Worm (Caenorhabditis elegans): Measurements from ENCODE around the gene math-5.

math-5 gene

DNA sequence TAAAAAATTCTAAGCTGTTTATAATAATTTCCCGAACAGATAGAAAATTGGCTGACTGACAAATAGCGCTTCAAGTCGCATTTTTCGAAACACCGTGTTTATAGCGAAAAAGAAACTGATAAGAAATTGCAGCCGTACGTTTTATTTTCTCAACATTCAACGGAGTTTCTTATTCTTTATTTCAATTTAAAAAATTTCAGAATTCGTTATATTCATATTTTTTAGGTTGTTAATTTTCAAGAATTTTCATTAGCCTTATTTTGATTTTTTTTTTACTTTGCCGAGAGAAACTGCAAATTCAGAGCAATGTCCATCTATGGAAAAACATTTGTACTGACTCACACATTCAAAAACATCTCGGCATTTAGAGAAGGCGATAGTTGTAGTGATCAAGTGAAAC lies 15.3 kb upstream of the math-5 start, which contains the start of gene C46F9.6:
TSS of gene C46F9.6 (plus strand) at position 301 of the 400 bp plus-strand sequence.
- TF ChIP-seq unc-62 (GFP tag; optimal IDR thresholded peaks at IDR 0.05 in 1 of 2), result peak in 1 of 2 experiments; percentile 30
- TF ChIP-seq unc-62 (tag; optimal IDR thresholded peaks at IDR 0.05), result no peak
- TF ChIP-seq F49E8.2 (tag; optimal IDR thresholded peaks at IDR 0.05; ENCODE audit: borderline replicate concordance), result no peak
- no peak for TF ChIP-seq zfp-2 (tag; optimal IDR thresholded peaks at IDR 0.05)
- TF ChIP-seq snpc-1.2 (GFP tag; IDR thresholded peaks at IDR 0.05), result no peak
- no peak for TF ChIP-seq F26F4.8 (GFP tag; conservative IDR thresholded peaks at IDR 0.05)
- TF ChIP-seq dmd-8 (GFP tag; IDR thresholded peaks at IDR 0.05), result no peak
- no peak for TF ChIP-seq lin-13 (GFP tag; optimal IDR thresholded peaks at IDR 0.05)
- TF ChIP-seq pha-4 (GFP tag; IDR thresholded peaks at IDR 0.05), result no peak
- TF ChIP-seq pha-4 (tag; optimal IDR thresholded peaks at IDR 0.05), result no peak
- TF ChIP-seq pqm-1 (tag; optimal IDR thresholded peaks at IDR 0.05), result peak; percentile 8
- TF ChIP-seq cey-2 (tag; optimal IDR thresholded peaks at IDR 0.05; ENCODE audit: borderline replicate concordance, insufficient read depth), result no peak
- TF ChIP-seq nhr-25 (tag; optimal IDR thresholded peaks at IDR 0.05; ENCODE audit: borderline replicate concordance, insufficient read depth), result no peak
- TF ChIP-seq jun-1 (tag; optimal IDR thresholded peaks at IDR 0.05), result no peak
- no peak for TF ChIP-seq daf-16 (GFP tag; optimal IDR thresholded peaks at IDR 0.05)
- TF ChIP-seq daf-16 (tag; optimal IDR thresholded peaks at IDR 0.05), result peak; percentile 60
- TF ChIP-seq spr-1 (tag; optimal IDR thresholded peaks at IDR 0.05), result no peak
- no peak for TF ChIP-seq nhr-42 (GFP tag; IDR thresholded peaks at IDR 0.05)
- TF ChIP-seq madf-9 (GFP tag; conservative IDR thresholded peaks at IDR 0.05), result no peak

DNA sequence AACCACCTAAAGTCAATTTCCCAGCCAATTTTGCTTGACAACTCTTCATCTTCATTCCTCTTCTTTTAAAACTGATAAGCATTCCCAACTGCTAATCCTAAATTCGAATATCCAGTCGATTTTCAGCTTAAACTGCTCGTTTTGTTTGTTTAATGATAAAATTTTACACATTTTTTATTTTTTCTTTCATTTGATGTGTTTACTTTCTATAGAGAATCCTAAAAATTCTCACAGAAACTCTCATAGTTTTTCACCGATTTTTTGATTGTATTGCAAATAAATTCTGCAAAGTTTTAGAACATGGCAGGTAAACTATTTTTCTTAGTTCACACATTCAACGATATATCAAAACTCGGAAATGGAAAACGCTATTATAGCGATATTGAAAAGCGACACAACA lies 13.2 kb upstream of the math-5 start, which contains the start of gene math-25:
TSS of gene math-25 (plus strand) at position 301 of the 400 bp plus-strand sequence.
- TF ChIP-seq daf-16 (GFP tag; optimal IDR thresholded peaks at IDR 0.05) (no peak), daf-16 (tag; optimal IDR thresholded peaks at IDR 0.05) (no peak), nhr-77 (tag; optimal IDR thresholded peaks at IDR 0.05) (no peak), mdl-1 (tag; optimal IDR thresholded peaks at IDR 0.05) (no peak), mxl-2 (GFP tag; conservative IDR thresholded peaks at IDR 0.05) (no peak), snpc-1.2 (GFP tag; IDR thresholded peaks at IDR 0.05) (no peak), ztf-11 (tag; optimal IDR thresholded peaks at IDR 0.05) (no peak)

DNA sequence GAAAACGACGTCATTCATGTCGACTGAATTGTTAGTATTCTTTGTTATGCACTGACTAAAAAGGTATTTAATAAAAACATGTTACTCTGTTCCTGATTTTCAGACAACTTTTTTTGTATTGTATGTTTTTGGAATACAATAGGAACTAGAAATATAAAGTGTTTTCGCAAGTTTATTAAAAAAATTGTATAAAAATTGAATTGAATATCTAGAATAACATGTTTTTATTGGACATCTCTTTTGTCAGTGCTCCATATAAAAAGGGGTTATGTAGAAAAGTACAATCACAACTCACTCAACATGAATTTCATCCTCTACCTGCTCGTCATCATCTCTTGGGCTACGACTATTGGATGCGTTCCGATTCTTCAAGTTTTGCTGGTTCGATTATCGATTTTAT lies 12.7 kb upstream of the math-5 start, which contains the start of gene C46F9.5:
TSS of gene C46F9.5 (plus strand) at position 301 of the 400 bp plus-strand sequence.
- TF ChIP-seq pha-4 (GFP tag; IDR thresholded peaks at IDR 0.05) (no peak), pha-4 (tag; optimal IDR thresholded peaks at IDR 0.05) (no peak), lsy-2 (tag; optimal IDR thresholded peaks at IDR 0.05) (no peak), F49E8.2 (tag; optimal IDR thresholded peaks at IDR 0.05; ENCODE audit: borderline replicate concordance) (no peak), sdz-12 (GFP tag; optimal IDR thresholded peaks at IDR 0.05) (no peak), saeg-2 (GFP tag; IDR thresholded peaks at IDR 0.05) (no peak), ZK546.5 (tag; optimal IDR thresholded peaks at IDR 0.05) (no peak), nhr-111 (GFP tag; optimal IDR thresholded peaks at IDR 0.05) (no peak), zfp-3 (GFP tag; conservative IDR thresholded peaks at IDR 0.05) (no peak), mes-2 (tag; optimal IDR thresholded peaks at IDR 0.05; ENCODE audit: poor library complexity, severe bottlenecking) (no peak), lin-29 (GFP tag; IDR thresholded peaks at IDR 0.05) (no peak), dmd-9 (GFP tag; IDR thresholded peaks at IDR 0.05) (no peak), nhr-102 (tag; optimal IDR thresholded peaks at IDR 0.05) (no peak), spr-1 (tag; optimal IDR thresholded peaks at IDR 0.05) (no peak), pqm-1 (tag; optimal IDR thresholded peaks at IDR 0.05) (no peak), ztf-7 (tag; optimal IDR thresholded peaks at IDR 0.05) (no peak), skn-1 (tag; optimal IDR thresholded peaks at IDR 0.05) (no peak), F26F4.8 (GFP tag; conservative IDR thresholded peaks at IDR 0.05) (no peak), attf-4 (tag; optimal IDR thresholded peaks at IDR 0.05) (no peak), ceh-28 (tag; optimal IDR thresholded peaks at IDR 0.05) (no peak), ceh-62 (tag; optimal IDR thresholded peaks at IDR 0.05) (no peak)
